Worm (Caenorhabditis elegans) whole organism, L2 larva: ENCODE measurements around the gene Y43F8B.9.

Experiments
- C34F6.9 ChIP-seq: fragments of 150-350 bp; optimal IDR thresholded peaks from 2 replicates; lab custom pipeline; 2014; ENCODE audit warnings: missing biosample characterization, missing genetic modification characterization
- F13H6.1 ChIP-seq: sonication (generic microtip); optimal IDR thresholded peaks from 2 replicates; lab custom pipeline; 2016; ENCODE audit warnings: missing genetic modification characterization, missing compliant biosample characterization
- Y55F3AM.14 ChIP-seq: fragments of 200-800 bp; sonication (Bioruptor generic); optimal IDR thresholded peaks from 2 replicates; lab custom pipeline; 2018; ENCODE audit warnings: mild to moderate bottlenecking, missing genetic modification characterization, missing compliant biosample characterization
- alr-1 ChIP-seq: fragments of 150-350 bp; optimal IDR thresholded peaks from 2 replicates; lab custom pipeline; 2014; ENCODE audit warnings: missing biosample characterization, missing genetic modification characterization
- aly-2 ChIP-seq: fragments of 150-350 bp; optimal IDR thresholded peaks from 2 replicates; lab custom pipeline; 2014; ENCODE audit warnings: missing biosample characterization, missing genetic modification characterization
- blmp-1 ChIP-seq: sonication (generic microtip); optimal IDR thresholded peaks from 2 replicates; lab custom pipeline; 2017; ENCODE audit warnings: missing genetic modification characterization, mild to moderate bottlenecking, missing compliant biosample characterization, antibody characterized with exemption, moderate library complexity; ENCODE audit not compliant: insufficient read depth
- ceh-16 ChIP-seq: fragments of 150-350 bp; optimal IDR thresholded peaks from 2 replicates; lab custom pipeline; 2014; ENCODE audit warnings: missing biosample characterization, missing genetic modification characterization
- elt-1 ChIP-seq: fragments of 150-350 bp; optimal IDR thresholded peaks from 2 replicates; lab custom pipeline; 2014; ENCODE audit warnings: missing biosample characterization, missing genetic modification characterization
- elt-3 ChIP-seq: sonication (generic microtip); optimal IDR thresholded peaks from 2 replicates; lab custom pipeline; 2017; ENCODE audit warnings: missing biosample characterization, missing genetic modification characterization
- gmeb-1 ChIP-seq: fragments of 150-350 bp; optimal IDR thresholded peaks from 2 replicates; lab custom pipeline; 2014; ENCODE audit warnings: missing biosample characterization, missing genetic modification characterization
- lin-13 ChIP-seq: fragments of 150-350 bp; optimal IDR thresholded peaks from 2 replicates; lab custom pipeline; 2014; ENCODE audit warnings: missing biosample characterization, missing genetic modification reagents, missing genetic modification characterization
- lsy-2 ChIP-seq, 2 experiments: fragments of 150-350 bp in 1 of 2; sonication (generic microtip) in 1 of 2; optimal IDR thresholded peaks; 2 replicates each; lab custom pipeline; 2014 to 2017; ENCODE audit warnings: missing biosample characterization in 2 of 2, missing genetic modification characterization in 2 of 2
- mab-5 ChIP-seq: fragments of 150-350 bp; optimal IDR thresholded peaks from 2 replicates; lab custom pipeline; 2014; ENCODE audit warnings: missing biosample characterization, missing genetic modification characterization
- mbf-1 ChIP-seq: sonication (generic microtip); optimal IDR thresholded peaks from 2 replicates; lab custom pipeline; 2017; ENCODE audit warnings: missing biosample characterization, missing genetic modification characterization
- mdl-1 ChIP-seq, 2 experiments: fragments of 150-350 bp in 1 of 2; sonication (generic microtip) in 1 of 2; optimal IDR thresholded peaks; 2 replicates each; lab custom pipeline; 2017; ENCODE audit warnings: missing biosample characterization in 2 of 2, missing genetic modification characterization in 2 of 2
- nhr-12 ChIP-seq: fragments of 150-350 bp; optimal IDR thresholded peaks from 2 replicates; lab custom pipeline; 2014; ENCODE audit warnings: missing biosample characterization, missing genetic modification characterization
- nhr-129 ChIP-seq: fragments of 150-350 bp; optimal IDR thresholded peaks from 2 replicates; lab custom pipeline; 2014; ENCODE audit warnings: missing biosample characterization, missing genetic modification characterization
- nhr-21 ChIP-seq: fragments of 150-350 bp; optimal IDR thresholded peaks from 2 replicates; lab custom pipeline; 2014; ENCODE audit warnings: missing biosample characterization, missing genetic modification characterization
- nhr-23 ChIP-seq: fragments of 150-350 bp; optimal IDR thresholded peaks from 2 replicates; lab custom pipeline; 2014; ENCODE audit warnings: missing biosample characterization, missing genetic modification reagents, missing genetic modification characterization
- nhr-237 ChIP-seq: fragments of 150-350 bp; optimal IDR thresholded peaks from 2 replicates; lab custom pipeline; 2014; ENCODE audit warnings: missing biosample characterization, missing genetic modification characterization
- nhr-25 ChIP-seq: fragments of 150-350 bp; sonication (generic microtip); optimal IDR thresholded peaks from 3 replicates; lab custom pipeline; 2014; ENCODE audit warnings: missing biosample characterization, missing genetic modification characterization
- nhr-6 ChIP-seq: fragments of 150-350 bp; optimal IDR thresholded peaks from 2 replicates; lab custom pipeline; 2014; ENCODE audit warnings: missing biosample characterization, missing genetic modification characterization
- peb-1 ChIP-seq: fragments of 150-350 bp; optimal IDR thresholded peaks from 2 replicates; lab custom pipeline; 2014; ENCODE audit warnings: missing biosample characterization, missing genetic modification characterization
- sem-4 ChIP-seq: fragments of 150-350 bp; optimal IDR thresholded peaks from 2 replicates; lab custom pipeline; 2014; ENCODE audit warnings: missing biosample characterization, missing genetic modification reagents, missing genetic modification characterization
- skn-1 ChIP-seq: sonication (generic microtip); optimal IDR thresholded peaks from 2 replicates; lab custom pipeline; 2017; ENCODE audit warnings: missing biosample characterization, missing genetic modification characterization
- sma-3 ChIP-seq: sonication (generic microtip); optimal IDR thresholded peaks from 2 replicates; lab custom pipeline; 2016; ENCODE audit warnings: missing genetic modification reagents, missing genetic modification characterization, missing compliant biosample characterization
- sma-9 ChIP-seq, 2 experiments: fragments of 150-350 bp in 1 of 2; sonication (generic microtip) in 1 of 2; optimal IDR thresholded peaks; 2 replicates each; lab custom pipeline; 2014 to 2016; ENCODE audit warnings: missing genetic modification characterization in 2 of 2, mild to moderate bottlenecking in 1 of 2, missing biosample characterization in 1 of 2, missing compliant biosample characterization in 1 of 2, missing genetic modification reagents in 1 of 2, moderate library complexity in 1 of 2
- snpc-4 ChIP-seq: fragments of 150-350 bp; optimal IDR thresholded peaks from 2 replicates; lab custom pipeline; 2014; ENCODE audit warnings: missing biosample characterization, missing genetic modification characterization
- unc-55 ChIP-seq: fragments of 150-350 bp; sonication (generic microtip); optimal IDR thresholded peaks from 3 replicates; lab custom pipeline; 2014; ENCODE audit warnings: missing biosample characterization, missing genetic modification reagents, missing genetic modification characterization
- zag-1 ChIP-seq: fragments of 150-350 bp; optimal IDR thresholded peaks from 2 replicates; lab custom pipeline; 2014; ENCODE audit warnings: missing biosample characterization, missing genetic modification characterization
- ztf-11 ChIP-seq: sonication (generic microtip); optimal IDR thresholded peaks from 2 replicates; lab custom pipeline; 2017; ENCODE audit warnings: missing biosample characterization, missing genetic modification characterization

Y43F8B.9 gene

ce11 chrV:19477852-19478251 lies at the start of gene Y43F8B.9:
Gene Y43F8B.9 (plus strand): TSS chrV:19478152.
- no peak for TF ChIP-seq lin-13 (GFP tag; lab: Kevin White, UChicago)
- no peak for TF ChIP-seq sma-9 (GFP tag; optimal IDR thresholded peaks at IDR 0.05; lab: Kevin White, UChicago)
- TF ChIP-seq sma-9 (tag; optimal IDR thresholded peaks at IDR 0.05; lab: Kevin White, UChicago): no peak
- no peak for TF ChIP-seq unc-55
- no peak for TF ChIP-seq gmeb-1 (tag; lab: Kevin White, UChicago)
- no peak for TF ChIP-seq elt-3 (tag; lab: Kevin White, UChicago)
- no peak for TF ChIP-seq alr-1 (tag; lab: Kevin White, UChicago)
- TF ChIP-seq ceh-16 (tag; lab: Kevin White, UChicago): no peak
- no peak for TF ChIP-seq skn-1 (tag; lab: Kevin White, UChicago)
- TF ChIP-seq nhr-12 (tag; lab: Kevin White, UChicago): no peak
- no peak for TF ChIP-seq mab-5 (tag; lab: Kevin White, UChicago)
- no peak for TF ChIP-seq C34F6.9 (tag; lab: Kevin White, UChicago)
- no peak for TF ChIP-seq mdl-1 (tag; optimal IDR thresholded peaks at IDR 0.05; lab: Kevin White, UChicago)
- TF ChIP-seq blmp-1 (tag; lab: Kevin White, UChicago): no peak
- no peak for TF ChIP-seq aly-2 (tag; lab: Kevin White, UChicago)
- TF ChIP-seq lsy-2 (tag; optimal IDR thresholded peaks at IDR 0.05; lab: Kevin White, UChicago): no peak
- no peak for TF ChIP-seq nhr-25 (tag; lab: Kevin White, UChicago)
- TF ChIP-seq nhr-129 (tag; lab: Kevin White, UChicago): no peak

- TF ChIP-seq Y55F3AM.14 (GFP tag; lab: Kevin White, UChicago): no peak
- TF ChIP-seq nhr-25 (tag; lab: Kevin White, UChicago): peak; percentile 28
- TF ChIP-seq nhr-23 (tag; lab: Kevin White, UChicago): peak; percentile 57
- TF ChIP-seq elt-1 (tag; lab: Kevin White, UChicago): peak; percentile 60
- TF ChIP-seq ceh-16 (tag; lab: Kevin White, UChicago): peak; percentile 40
- TF ChIP-seq lin-13 (GFP tag; lab: Kevin White, UChicago): no peak
- TF ChIP-seq sma-9 (GFP tag; optimal IDR thresholded peaks at IDR 0.05; lab: Kevin White, UChicago): peak; percentile 56
- no peak for TF ChIP-seq sma-9 (tag; optimal IDR thresholded peaks at IDR 0.05; lab: Kevin White, UChicago)
- TF ChIP-seq unc-55: no peak
These were observed 49.0 kb upstream of the Y43F8B.9 start for ce11 chrV:19428936-19429335.

- TF ChIP-seq sma-9 (GFP tag; optimal IDR thresholded peaks at IDR 0.05; lab: Kevin White, UChicago): peak; percentile 90
- TF ChIP-seq sma-9 (tag; optimal IDR thresholded peaks at IDR 0.05; lab: Kevin White, UChicago): no peak
- peak; percentile 1 for TF ChIP-seq Y55F3AM.14 (GFP tag; lab: Kevin White, UChicago)
- TF ChIP-seq ceh-16 (tag; lab: Kevin White, UChicago): peak; percentile 59
- peak; percentile 54 for TF ChIP-seq nhr-25 (tag; lab: Kevin White, UChicago)
- TF ChIP-seq mbf-1 (tag; lab: Kevin White, UChicago): no peak
- TF ChIP-seq lsy-2 (tag; optimal IDR thresholded peaks at IDR 0.05; lab: Kevin White, UChicago): peak in 1 of 2 experiments; percentile 11
- peak; percentile 99 for TF ChIP-seq elt-1 (tag; lab: Kevin White, UChicago)
- TF ChIP-seq nhr-23 (tag; lab: Kevin White, UChicago): peak; percentile 95
- TF ChIP-seq sma-3 (GFP tag; lab: Kevin White, UChicago): no peak
These were observed 48.3 kb upstream of the Y43F8B.9 start for ce11 chrV:19429605-19430004.

ce11 chrV:19430351-19430913 lies 47.5 kb upstream of the Y43F8B.9 start:
- TF ChIP-seq elt-1 (tag; lab: Kevin White, UChicago): no peak
- TF ChIP-seq elt-3 (tag; lab: Kevin White, UChicago): no peak
- TF ChIP-seq alr-1 (tag; lab: Kevin White, UChicago): no peak
- peak; percentile 5 for TF ChIP-seq Y55F3AM.14 (GFP tag; lab: Kevin White, UChicago)

ce11 chrV:19431036-19431435 lies 46.9 kb upstream of the Y43F8B.9 start, which contains the start of gene srw-85:
Gene srw-85 (minus strand): TSS chrV:19431136.
- no peak for TF ChIP-seq nhr-6
- no peak for TF ChIP-seq elt-1 (tag; lab: Kevin White, UChicago)
- no peak for TF ChIP-seq F13H6.1 (tag; lab: Kevin White, UChicago)

ce11 chrV:19432030-19432429 lies 45.9 kb upstream of the Y43F8B.9 start:
- TF ChIP-seq nhr-129 (tag; lab: Kevin White, UChicago) (peak; percentile 25), sma-3 (GFP tag; lab: Kevin White, UChicago) (no peak)
- TF ChIP-seq, all 48 proteins: peak for 1

- TF ChIP-seq snpc-4 (tag; lab: Kevin White, UChicago) (no peak), elt-1 (tag; lab: Kevin White, UChicago) (no peak), C34F6.9 (tag; lab: Kevin White, UChicago) (no peak), F13H6.1 (tag; lab: Kevin White, UChicago) (no peak), peb-1 (no peak), sem-4 (no peak), nhr-6 (no peak), nhr-21 (tag; lab: Kevin White, UChicago) (no peak), gmeb-1 (tag; lab: Kevin White, UChicago) (no peak), nhr-237 (no peak), zag-1 (tag; lab: Kevin White, UChicago) (no peak), ztf-11 (tag; lab: Kevin White, UChicago) (no peak), alr-1 (tag; lab: Kevin White, UChicago) (no peak), lsy-2 (tag; optimal IDR thresholded peaks at IDR 0.05; lab: Kevin White, UChicago) (no peak), sma-9 (GFP tag; optimal IDR thresholded peaks at IDR 0.05; lab: Kevin White, UChicago) (no peak), sma-9 (tag; optimal IDR thresholded peaks at IDR 0.05; lab: Kevin White, UChicago) (no peak)
These were observed 45.0 kb upstream of the Y43F8B.9 start, which contains the start of gene C25F9.11 for ce11 chrV:19432972-19433371. Gene C25F9.11 (minus strand): TSS chrV:19433072.
